Fruit fly (Drosophila melanogaster): ENCODE results near the gene TfIIB.
A peak's percentile ranks its signal among the peaks of the same experiment; 100 is the strongest.

TfIIB gene

DNA sequence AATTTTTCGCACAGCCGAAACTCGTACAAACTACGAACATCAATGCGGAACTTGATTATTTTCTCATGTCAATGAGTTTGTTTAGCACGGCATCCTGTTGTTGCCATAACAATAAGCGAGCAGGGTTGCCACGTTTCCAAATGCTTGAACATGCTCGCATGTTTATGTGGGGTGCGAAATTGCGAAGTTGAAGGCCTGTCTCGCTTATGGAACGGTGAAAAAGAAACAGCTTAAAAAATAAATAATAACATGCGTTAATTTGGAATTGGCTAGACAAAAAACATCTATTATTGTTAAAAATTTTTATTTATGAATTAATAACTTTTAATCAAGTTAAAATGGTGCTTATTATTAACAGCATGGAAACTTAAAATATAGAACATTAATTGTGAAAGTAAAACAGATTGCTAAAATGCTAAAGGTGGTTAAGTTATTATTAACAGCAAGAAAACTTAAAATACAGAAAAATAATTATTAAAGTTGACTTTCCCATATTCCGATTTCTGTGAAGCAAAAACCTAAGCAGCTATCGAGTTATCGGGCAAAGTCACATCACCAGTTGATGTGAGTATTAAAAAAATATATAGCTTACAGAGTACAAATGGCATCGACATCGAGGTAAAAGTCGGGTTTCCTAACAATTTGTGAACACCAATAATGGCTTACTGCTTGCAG, at the start of gene TfIIB, which contains the start of gene Bug22 (continued):
- TF ChIP-seq phol (tag; optimal IDR thresholded peaks at IDR 0.05), result peak; percentile 74
- peak; percentile 58; the same call in 1 of the 2 replicates for TF ChIP-seq CG11247 (GFP tag; IDR thresholded peaks at IDR 0.05)
- no peak for TF ChIP-seq Hr78 (GFP tag; optimal IDR thresholded peaks at IDR 0.05)
- 0 out of 2 replicates have a peak, but pooled peaks have one; percentile 12 for TF ChIP-seq E2f1 (GFP tag; IDR thresholded peaks at IDR 0.05)
- no peak for TF ChIP-seq Hey (tag; optimal IDR thresholded peaks at IDR 0.05)
- peak; percentile 15 for TF ChIP-seq gfzf (GFP tag; optimal IDR thresholded peaks at IDR 0.05)
- peak; percentile 66; the same call in 2 of the 3 replicates for TF ChIP-seq Dbx (GFP tag; IDR thresholded peaks at IDR 0.05)
- TF ChIP-seq CG2202 (tag; optimal IDR thresholded peaks at IDR 0.05), result peak; percentile 21
- no peak for TF ChIP-seq Vsx1 (GFP tag; optimal IDR thresholded peaks at IDR 0.05)
- no peak for TF ChIP-seq CkIIα-i1 (GFP tag; IDR thresholded peaks at IDR 0.05)
- peak; percentile 70 for TF ChIP-seq Fer3 (tag; optimal IDR thresholded peaks at IDR 0.05)
- TF ChIP-seq bab2 (GFP tag; optimal IDR thresholded peaks at IDR 0.05), result peak; percentile 66
- no peak for TF ChIP-seq CG2199 (GFP tag; IDR thresholded peaks at IDR 0.05)
- TF ChIP-seq HmgZ (tag; optimal IDR thresholded peaks at IDR 0.05), result peak; percentile 54
- TF ChIP-seq ash1 (GFP tag; optimal IDR thresholded peaks at IDR 0.05), result no peak
- TF ChIP-seq fru (optimal IDR thresholded peaks at IDR 0.05), result no peak
- peak; percentile 61 for TF ChIP-seq Atf6 (GFP tag; IDR thresholded peaks at IDR 0.05)
- TF ChIP-seq CG10274 (GFP tag; optimal IDR thresholded peaks at IDR 0.05), result no peak
- TF ChIP-seq al (GFP tag; IDR thresholded peaks at IDR 0.05), result no peak
- TF ChIP-seq da (GFP tag; optimal IDR thresholded peaks at IDR 0.05), result no peak
- TF ChIP-seq ERR (GFP tag; optimal IDR thresholded peaks at IDR 0.05), result peak; percentile 35
- TF ChIP-seq toy (GFP tag; IDR thresholded peaks at IDR 0.05), result no peak
- peak; percentile 70 for TF ChIP-seq Dip3 (GFP tag; optimal IDR thresholded peaks at IDR 0.05)
- TF ChIP-seq bowl (GFP tag; IDR thresholded peaks at IDR 0.05), result no peak
- TF ChIP-seq CG10321 (GFP tag; IDR thresholded peaks at IDR 0.05), result no peak
- TF ChIP-seq Opbp (GFP tag; IDR thresholded peaks at IDR 0.05; ENCODE audit: partially characterized antibody), result no peak
- TF ChIP-seq Fer2 (tag; optimal IDR thresholded peaks at IDR 0.05), result peak; percentile 28
- no peak for TF ChIP-seq ro (GFP tag; IDR thresholded peaks at IDR 0.05)
- TF ChIP-seq Fer1 (GFP tag; optimal IDR thresholded peaks at IDR 0.05), result peak; percentile 47
- no peak for TF ChIP-seq hth (optimal IDR thresholded peaks at IDR 0.05)
- TF ChIP-seq sc (optimal IDR thresholded peaks at IDR 0.05), result no peak
- TF ChIP-seq sc (GFP tag; optimal IDR thresholded peaks at IDR 0.05), result no peak
- TF ChIP-seq YL-1 (GFP tag; optimal IDR thresholded peaks at IDR 0.05), result peak; percentile 34
- TF ChIP-seq Xrp1 (GFP tag; IDR thresholded peaks at IDR 0.05), result peak; percentile 71; the same call in 1 of the 2 replicates
- peak; percentile 65; the same call in 1 of the 2 replicates for TF ChIP-seq chm (GFP tag; IDR thresholded peaks at IDR 0.05)
- TF ChIP-seq wek (GFP tag; optimal IDR thresholded peaks at IDR 0.05), result peak; percentile 11
- peak; percentile 58 for TF ChIP-seq Ssrp (tag; optimal IDR thresholded peaks at IDR 0.05)
- no peak for TF ChIP-seq hkb (optimal IDR thresholded peaks at IDR 0.05)
- peak; percentile 75 for TF ChIP-seq hkb (GFP tag; IDR thresholded peaks at IDR 0.05)
- no peak for TF ChIP-seq pb (GFP tag; optimal IDR thresholded peaks at IDR 0.05)

DNA sequence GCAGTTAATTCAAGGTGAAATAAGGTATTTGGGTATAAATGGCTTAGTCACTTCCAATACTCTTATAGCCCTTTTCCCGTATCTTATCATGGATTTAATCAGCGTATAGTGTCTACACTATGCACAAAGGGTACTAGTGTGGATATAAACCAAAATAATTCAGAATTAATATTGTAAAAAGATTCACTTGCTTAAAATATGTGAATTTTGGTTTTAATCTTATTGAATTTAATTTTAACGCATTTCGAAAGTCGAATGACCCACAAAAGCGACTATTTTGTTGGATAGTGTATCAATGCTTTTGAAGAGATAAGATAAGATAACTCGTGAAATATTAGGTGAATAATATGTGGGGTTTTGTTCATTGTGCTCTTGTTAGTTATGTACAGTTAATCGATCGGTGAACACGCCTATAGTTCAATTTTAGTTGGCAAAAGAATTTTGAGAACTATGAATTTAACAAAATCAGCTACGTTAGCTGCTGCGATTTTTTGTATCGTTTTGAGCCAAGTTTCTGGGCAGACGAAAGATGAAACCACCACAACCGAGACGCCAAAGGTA, 49.2 kb upstream of the TfIIB start, which contains the start of gene CG5096:
Gene CG5096 (plus strand): TSS at position 374 of the 561 bp plus-strand sequence.
- no peak for TF ChIP-seq prd (optimal IDR thresholded peaks at IDR 0.05)
- peak; percentile 87 for TF ChIP-seq prd (GFP tag; IDR thresholded peaks at IDR 0.05)
- peak; percentile 91 for TF ChIP-seq slbo (GFP tag; IDR thresholded peaks at IDR 0.05)
- TF ChIP-seq Poxn (GFP tag; IDR thresholded peaks at IDR 0.05), result peak; percentile 52; the same call in 1 of the 2 replicates
- no peak for TF ChIP-seq CG43689 (GFP tag; IDR thresholded peaks at IDR 0.05)
- TF ChIP-seq tx (GFP tag; optimal IDR thresholded peaks at IDR 0.05), result peak; percentile 65
- no peak for TF ChIP-seq Dll (GFP tag; IDR thresholded peaks at IDR 0.05; ENCODE audit: partially characterized antibody)
- TF ChIP-seq CG30020 (tag; optimal IDR thresholded peaks at IDR 0.05), result peak; percentile 46
- peak; percentile 78 for TF ChIP-seq CG5180 (GFP tag; optimal IDR thresholded peaks at IDR 0.05)
- TF ChIP-seq CG2129 (GFP tag; IDR thresholded peaks at IDR 0.05; ENCODE audit: partially characterized antibody), result no peak
- TF ChIP-seq CG9932 (GFP tag; IDR thresholded peaks at IDR 0.05), result peak; percentile 81
- no peak for TF ChIP-seq knrl (GFP tag; IDR thresholded peaks at IDR 0.05; ENCODE audit: partially characterized antibody)
- TF ChIP-seq Dbx (GFP tag; IDR thresholded peaks at IDR 0.05), result peak; percentile 94
- TF ChIP-seq Lpt (GFP tag; optimal IDR thresholded peaks at IDR 0.05), result no peak
- peak; percentile 48 for TF ChIP-seq wek (GFP tag; optimal IDR thresholded peaks at IDR 0.05)
